Worm (Caenorhabditis elegans): ENCODE data around the gene rig-6.

Gene rig-6

ce11 chrII:4767612-4768011, 44.3 kb downstream of the rig-6 start:
- TF ChIP-seq klf-2 (GFP tag; conservative IDR thresholded peaks at IDR 0.05), result no peak
- no peak for TF ChIP-seq cog-1 (tag; optimal IDR thresholded peaks at IDR 0.05)
- TF ChIP-seq ztf-23 (GFP tag; IDR thresholded peaks at IDR 0.05), result no peak

- TF ChIP-seq T22C8.4 (GFP tag; IDR thresholded peaks at IDR 0.05) (no peak), klf-2 (GFP tag; conservative IDR thresholded peaks at IDR 0.05) (no peak), ref-1 (GFP tag; conservative IDR thresholded peaks at IDR 0.05) (no peak), ztf-23 (GFP tag; IDR thresholded peaks at IDR 0.05) (no peak), flt-1 (GFP tag; IDR thresholded peaks at IDR 0.05) (no peak), cog-1 (tag; optimal IDR thresholded peaks at IDR 0.05) (no peak), ztf-29 (GFP tag; IDR thresholded peaks at IDR 0.05) (no peak), med-1 (GFP tag; optimal IDR thresholded peaks at IDR 0.05; ENCODE audit: insufficient read depth) (no peak), tab-1 (GFP tag; IDR thresholded peaks at IDR 0.05) (no peak)
Observed at ce11 chrII:4766284-4766683, 45.6 kb downstream of the rig-6 start, which contains the start of gene ttm-2. TSS of gene ttm-2 (minus strand) at chrII:4766384.

- TF ChIP-seq ztf-23 (GFP tag; IDR thresholded peaks at IDR 0.05) (no peak), ztf-29 (GFP tag; IDR thresholded peaks at IDR 0.05) (no peak), tab-1 (GFP tag; IDR thresholded peaks at IDR 0.05) (no peak), T22C8.4 (GFP tag; IDR thresholded peaks at IDR 0.05) (no peak), flt-1 (GFP tag; IDR thresholded peaks at IDR 0.05) (no peak), klf-2 (GFP tag; conservative IDR thresholded peaks at IDR 0.05) (no peak), med-1 (GFP tag; optimal IDR thresholded peaks at IDR 0.05; ENCODE audit: insufficient read depth) (no peak), cog-1 (tag; optimal IDR thresholded peaks at IDR 0.05) (no peak), ref-1 (GFP tag; conservative IDR thresholded peaks at IDR 0.05) (no peak)
Observed at ce11 chrII:4762574-4763285, 49.2 kb downstream of the rig-6 start, which contains the start of gene F26G1.2. TSS of gene F26G1.2 (plus strand) at chrII:4763081.

- TF ChIP-seq tab-1 (GFP tag; IDR thresholded peaks at IDR 0.05) (no peak), klf-2 (GFP tag; conservative IDR thresholded peaks at IDR 0.05) (no peak), cog-1 (tag; optimal IDR thresholded peaks at IDR 0.05) (no peak)
Observed at ce11 chrII:4761020-4761419, 50.9 kb downstream of the rig-6 start.

- TF ChIP-seq klf-2 (GFP tag; conservative IDR thresholded peaks at IDR 0.05) (no peak), T22C8.4 (GFP tag; IDR thresholded peaks at IDR 0.05) (no peak), flt-1 (GFP tag; IDR thresholded peaks at IDR 0.05) (no peak), ref-1 (GFP tag; conservative IDR thresholded peaks at IDR 0.05) (no peak)
Observed at ce11 chrII:4759835-4760234, 52.1 kb downstream of the rig-6 start.

- TF ChIP-seq med-1 (GFP tag; optimal IDR thresholded peaks at IDR 0.05; ENCODE audit: insufficient read depth), result no peak
- TF ChIP-seq tab-1 (GFP tag; IDR thresholded peaks at IDR 0.05), result no peak
- TF ChIP-seq ref-1 (GFP tag; conservative IDR thresholded peaks at IDR 0.05), result no peak
- no peak for TF ChIP-seq klf-2 (GFP tag; conservative IDR thresholded peaks at IDR 0.05)
- no peak for TF ChIP-seq cog-1 (tag; optimal IDR thresholded peaks at IDR 0.05)
- no peak for TF ChIP-seq flt-1 (GFP tag; IDR thresholded peaks at IDR 0.05)
- no peak for TF ChIP-seq T22C8.4 (GFP tag; IDR thresholded peaks at IDR 0.05)
- TF ChIP-seq ztf-29 (GFP tag; IDR thresholded peaks at IDR 0.05), result no peak
- TF ChIP-seq ztf-23 (GFP tag; IDR thresholded peaks at IDR 0.05), result no peak
Observed at ce11 chrII:4758462-4758861, 53.4 kb downstream of the rig-6 start, which contains the start of gene F26G1.3. TSS of gene F26G1.3 (plus strand) at chrII:4758762.

- TF ChIP-seq tab-1 (GFP tag; IDR thresholded peaks at IDR 0.05), result no peak
- no peak for TF ChIP-seq flt-1 (GFP tag; IDR thresholded peaks at IDR 0.05)
- TF ChIP-seq cog-1 (tag; optimal IDR thresholded peaks at IDR 0.05), result no peak
- no peak for TF ChIP-seq med-1 (GFP tag; optimal IDR thresholded peaks at IDR 0.05; ENCODE audit: insufficient read depth)
- no peak for TF ChIP-seq ref-1 (GFP tag; conservative IDR thresholded peaks at IDR 0.05)
- TF ChIP-seq klf-2 (GFP tag; conservative IDR thresholded peaks at IDR 0.05), result no peak
- TF ChIP-seq ztf-23 (GFP tag; IDR thresholded peaks at IDR 0.05), result no peak
- no peak for TF ChIP-seq ztf-29 (GFP tag; IDR thresholded peaks at IDR 0.05)
- TF ChIP-seq T22C8.4 (GFP tag; IDR thresholded peaks at IDR 0.05), result no peak
Observed at ce11 chrII:4756751-4757150, 55.1 kb downstream of the rig-6 start, which contains the start of gene C27D9.2. TSS of gene C27D9.2 (minus strand) at chrII:4756851.

- TF ChIP-seq klf-2 (GFP tag; conservative IDR thresholded peaks at IDR 0.05) (no peak), tab-1 (GFP tag; IDR thresholded peaks at IDR 0.05) (no peak), cog-1 (tag; optimal IDR thresholded peaks at IDR 0.05) (no peak), ref-1 (GFP tag; conservative IDR thresholded peaks at IDR 0.05) (no peak), ztf-29 (GFP tag; IDR thresholded peaks at IDR 0.05) (no peak), flt-1 (GFP tag; IDR thresholded peaks at IDR 0.05) (no peak), ztf-23 (GFP tag; IDR thresholded peaks at IDR 0.05) (no peak), med-1 (GFP tag; optimal IDR thresholded peaks at IDR 0.05; ENCODE audit: insufficient read depth) (no peak), T22C8.4 (GFP tag; IDR thresholded peaks at IDR 0.05) (no peak)
Observed at ce11 chrII:4755654-4756053, 56.2 kb downstream of the rig-6 start.

ce11 chrII:4753133-4753532, 58.8 kb downstream of the rig-6 start, which contains the start of gene C27D9.1:
TSS of gene C27D9.1 (plus strand) at chrII:4753413.
- TF ChIP-seq ztf-23 (GFP tag; IDR thresholded peaks at IDR 0.05), result no peak

ce11 chrII:4752257-4752728, 59.6 kb downstream of the rig-6 start, which contains the start of gene F41C3.1:
TSS of gene F41C3.1 (plus strand) at chrII:4752307.
- TF ChIP-seq cog-1 (tag; optimal IDR thresholded peaks at IDR 0.05), result no peak
- no peak for TF ChIP-seq ztf-23 (GFP tag; IDR thresholded peaks at IDR 0.05)
- TF ChIP-seq med-1 (GFP tag; optimal IDR thresholded peaks at IDR 0.05; ENCODE audit: insufficient read depth), result no peak
- TF ChIP-seq klf-2 (GFP tag; conservative IDR thresholded peaks at IDR 0.05), result no peak
- TF ChIP-seq T22C8.4 (GFP tag; IDR thresholded peaks at IDR 0.05), result no peak
- no peak for TF ChIP-seq ztf-29 (GFP tag; IDR thresholded peaks at IDR 0.05)
- no peak for TF ChIP-seq tab-1 (GFP tag; IDR thresholded peaks at IDR 0.05)
- no peak for TF ChIP-seq flt-1 (GFP tag; IDR thresholded peaks at IDR 0.05)
- TF ChIP-seq ref-1 (GFP tag; conservative IDR thresholded peaks at IDR 0.05), result no peak

Measured in whole organism, midembryonic.